Fruit fly (Drosophila melanogaster): ENCODE measurements around the gene comm3.

dm6 chr3L:15655910-15656309 lies 8.3 kb upstream of the comm3 start, which contains the start of gene Eig71Ee:
- TF ChIP-seq CG8478 (optimal IDR thresholded peaks at IDR 0.05) (no peak), CTCF (optimal IDR thresholded peaks at IDR 0.05) (no peak)
